In the genomic region with DNA sequence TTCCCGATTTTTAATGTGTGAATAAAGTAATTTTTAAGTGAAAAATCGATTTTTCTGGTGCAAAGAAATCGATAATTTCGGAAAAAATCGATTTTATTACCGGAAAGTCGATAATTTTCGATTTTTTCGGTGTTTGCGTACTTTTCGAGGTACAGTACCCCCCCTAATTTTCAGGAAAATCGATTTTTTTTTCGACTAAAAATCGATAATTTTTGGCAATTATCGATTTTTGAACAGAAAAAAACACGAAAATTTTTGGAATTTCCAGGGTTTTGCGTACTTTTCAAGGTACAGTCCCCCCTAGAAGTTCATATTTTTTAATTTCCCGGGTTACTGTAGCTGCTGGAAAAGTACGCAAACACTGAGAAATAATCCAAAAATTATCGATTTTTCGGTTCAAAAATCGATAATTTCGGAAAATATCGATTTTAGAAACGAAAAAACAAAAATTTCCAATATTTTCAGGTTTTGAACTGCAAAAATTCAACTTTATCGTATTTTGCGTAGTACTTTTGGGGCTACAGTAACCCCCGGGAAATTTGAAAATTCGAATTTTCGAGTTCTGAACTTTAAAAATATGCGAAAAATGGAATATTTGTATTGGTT, we compare ENCODE assay signal across 4 worm cellular contexts.
TF ChIP-seq lines count a peak whose summit lies in the region.

No protein-coding gene starts in this region.

TF ChIP-seq in whole organism, L3 larva, 47 proteins besides CTCF, POLR2A, EP300 and RAD21:
- TF ChIP-seq ceh-28 (tag; optimal IDR thresholded peaks at IDR 0.05; lab: Kevin White, UChicago) (peak; percentile 90), elt-2 (tag; optimal IDR thresholded peaks at IDR 0.05; lab: Kevin White, UChicago) (no peak)

TF ChIP-seq in whole organism, L4 larva, 104 proteins besides CTCF, POLR2A, EP300 and RAD21:
- peak; percentile 60 for TF ChIP-seq aha-1 (tag; lab: Kevin White, UChicago)
- TF ChIP-seq ceh-28 (tag; optimal IDR thresholded peaks at IDR 0.05; lab: Kevin White, UChicago) = peak; percentile 89
- TF ChIP-seq mdt-29 (GFP tag; IDR thresholded peaks at IDR 0.05; lab: Robert Waterston, UW) = no peak

TF ChIP-seq in whole organism, late embryonic, 69 proteins besides CTCF, POLR2A, EP300 and RAD21:
- no peak for TF ChIP-seq unc-3 (GFP tag; conservative IDR thresholded peaks at IDR 0.05; lab: Robert Waterston, UW)
- no peak for TF ChIP-seq unc-3 (tag; optimal IDR thresholded peaks at IDR 0.05; lab: Kevin White, UChicago)
- no peak for TF ChIP-seq pha-2 (tag; optimal IDR thresholded peaks at IDR 0.05; lab: Kevin White, UChicago)
- TF ChIP-seq syd-9 (tag; optimal IDR thresholded peaks at IDR 0.05; lab: Kevin White, UChicago) = no peak
- no peak for TF ChIP-seq ceh-18 (tag; optimal IDR thresholded peaks at IDR 0.05; lab: Kevin White, UChicago)
- peak; percentile 43 for TF ChIP-seq ceh-48 (tag; optimal IDR thresholded peaks at IDR 0.05; lab: Kevin White, UChicago)
- no peak for TF ChIP-seq unc-86 (tag; optimal IDR thresholded peaks at IDR 0.05; lab: Kevin White, UChicago)
- no peak for TF ChIP-seq che-1 (tag; optimal IDR thresholded peaks at IDR 0.05; lab: Kevin White, UChicago)

TF ChIP-seq in whole organism, midembryonic, 9 proteins besides CTCF, POLR2A, EP300 and RAD21:
- TF ChIP-seq ztf-29 (GFP tag; IDR thresholded peaks at IDR 0.05; lab: Robert Waterston, UW) (no peak), med-1 (GFP tag; optimal IDR thresholded peaks at IDR 0.05; lab: Kevin White, UChicago; ENCODE audit: insufficient read depth) (no peak), ztf-23 (GFP tag; IDR thresholded peaks at IDR 0.05; lab: Robert Waterston, UW) (no peak), T22C8.4 (GFP tag; IDR thresholded peaks at IDR 0.05; lab: Robert Waterston, UW) (peak; percentile 51; the same call in 1 of the 2 replicates)
